Worm (Caenorhabditis elegans): ENCODE results near the gene pqn-29.

- TF ChIP-seq tbx-2 (tag; optimal IDR thresholded peaks at IDR 0.05) (no peak), dve-1 (tag; optimal IDR thresholded peaks at IDR 0.05) (no peak), eyg-1 (tag; optimal IDR thresholded peaks at IDR 0.05) (no peak), hlh-8 (tag; optimal IDR thresholded peaks at IDR 0.05) (no peak), nhr-11 (tag; optimal IDR thresholded peaks at IDR 0.05) (no peak), syd-9 (tag; optimal IDR thresholded peaks at IDR 0.05) (no peak), ama-1 (optimal IDR thresholded peaks at IDR 0.05) (no peak), unc-42 (tag; optimal IDR thresholded peaks at IDR 0.05) (no peak), F13H6.1 (tag; optimal IDR thresholded peaks at IDR 0.05) (no peak), fkh-10 (GFP tag; optimal IDR thresholded peaks at IDR 0.05) (no peak)
Measured at ce11 chrIII:4649811-4650544, 3.8 kb upstream of the pqn-29 start, which contains the start of gene ppm-2.
